Worm (Caenorhabditis elegans) whole organism, mixed stage, embryonic: ENCODE data around the gene F16B4.7.
A peak's percentile ranks its signal among the peaks of the same experiment; 100 is the strongest.

Experiments used
- M03D4.4 ChIP-seq: sonication (generic microtip); optimal IDR thresholded peaks from 2 replicates; lab custom pipeline; 2017; ENCODE audit warnings: mild to moderate bottlenecking, missing genetic modification characterization, missing compliant biosample characterization
- ceh-43 ChIP-seq: fragments of 200-800 bp; sonication (Bioruptor generic); optimal IDR thresholded peaks from 2 replicates; lab custom pipeline; 2018; ENCODE audit warnings: mild to moderate bottlenecking, missing genetic modification characterization, moderate library complexity, missing compliant biosample characterization
- ceh-83 ChIP-seq: fragments of 200-800 bp; sonication (Bioruptor generic); optimal IDR thresholded peaks from 2 replicates; lab custom pipeline; 2018; ENCODE audit warnings: mild to moderate bottlenecking, missing genetic modification characterization, missing compliant biosample characterization
- ces-1 ChIP-seq: fragments of 150-350 bp; optimal IDR thresholded peaks from 2 replicates; lab custom pipeline; 2014; ENCODE audit warnings: missing biosample characterization, missing genetic modification reagents, missing genetic modification characterization
- cnd-1 ChIP-seq: fragments of 200-800 bp; sonication (Bioruptor generic); optimal IDR thresholded peaks from 2 replicates; lab custom pipeline; 2018; ENCODE audit warnings: mild to moderate bottlenecking, missing genetic modification characterization, missing compliant biosample characterization
- drap-1 ChIP-seq: fragments of 200-800 bp; sonication (Bioruptor generic); optimal IDR thresholded peaks from 3 replicates; lab custom pipeline; 2018; ENCODE audit warnings: mild to moderate bottlenecking, missing genetic modification characterization, missing compliant biosample characterization
- elt-3 ChIP-seq: fragments of 150-350 bp; optimal IDR thresholded peaks from 2 replicates; lab custom pipeline; 2014; ENCODE audit warnings: missing biosample characterization, missing genetic modification characterization
- flh-1 ChIP-seq: fragments of 200-800 bp; sonication (Bioruptor generic); optimal IDR thresholded peaks from 2 replicates; lab custom pipeline; 2018; ENCODE audit warnings: mild to moderate bottlenecking, missing genetic modification characterization, moderate library complexity, missing compliant biosample characterization
- ham-2 ChIP-seq: fragments of 200-800 bp; sonication (Bioruptor generic); optimal IDR thresholded peaks from 2 replicates; lab custom pipeline; 2018; ENCODE audit warnings: mild to moderate bottlenecking, missing genetic modification characterization, missing compliant biosample characterization
- hlh-1 ChIP-seq: fragments of 150-350 bp; optimal IDR thresholded peaks from 2 replicates; lab custom pipeline; 2014; ENCODE audit warnings: missing biosample characterization, missing genetic modification reagents, missing genetic modification characterization
- lin-13 ChIP-seq: fragments of 150-350 bp; optimal IDR thresholded peaks from 2 replicates; lab custom pipeline; 2014; ENCODE audit warnings: missing biosample characterization, missing genetic modification characterization
- lin-32 ChIP-seq: fragments of 200-800 bp; sonication (Bioruptor generic); optimal IDR thresholded peaks from 2 replicates; lab custom pipeline; 2018; ENCODE audit warnings: mild to moderate bottlenecking, missing genetic modification characterization, missing compliant biosample characterization
- lsy-2 ChIP-seq: fragments of 150-350 bp; optimal IDR thresholded peaks from 2 replicates; lab custom pipeline; 2014; ENCODE audit warnings: missing biosample characterization, missing genetic modification characterization
- mab-5 ChIP-seq: fragments of 150-350 bp; optimal IDR thresholded peaks from 2 replicates; lab custom pipeline; 2014; ENCODE audit warnings: missing biosample characterization, missing genetic modification characterization
- mep-1 ChIP-seq: fragments of 150-350 bp; optimal IDR thresholded peaks from 2 replicates; lab custom pipeline; 2017; ENCODE audit warnings: missing biosample characterization, missing genetic modification reagents, missing genetic modification characterization, inconsistent platforms
- mls-2 ChIP-seq: sonication (generic microtip); optimal IDR thresholded peaks from 2 replicates; lab custom pipeline; 2016; ENCODE audit warnings: mild to moderate bottlenecking, missing genetic modification characterization, moderate library complexity, missing compliant biosample characterization
- nhr-12 ChIP-seq: fragments of 150-350 bp; optimal IDR thresholded peaks from 2 replicates; lab custom pipeline; 2014; ENCODE audit warnings: missing biosample characterization, missing genetic modification characterization
- nhr-2 ChIP-seq: fragments of 150-350 bp; optimal IDR thresholded peaks from 2 replicates; lab custom pipeline; 2014; ENCODE audit warnings: missing biosample characterization, missing genetic modification characterization
- nhr-237 ChIP-seq: fragments of 150-350 bp; optimal IDR thresholded peaks from 2 replicates; lab custom pipeline; 2014; ENCODE audit warnings: missing biosample characterization, missing genetic modification characterization
- nhr-28 ChIP-seq: fragments of 150-350 bp; optimal IDR thresholded peaks from 2 replicates; lab custom pipeline; 2014; ENCODE audit warnings: missing biosample characterization, missing genetic modification characterization
- nhr-76 ChIP-seq: sonication (generic microtip); optimal IDR thresholded peaks from 2 replicates; lab custom pipeline; 2017; ENCODE audit warnings: missing biosample characterization, missing genetic modification characterization
- pha-4 ChIP-seq: fragments of 150-350 bp; optimal IDR thresholded peaks from 2 replicates; lab custom pipeline; 2018; ENCODE audit warnings: missing biosample characterization, missing genetic modification reagents, missing genetic modification characterization
- sem-2 ChIP-seq: fragments of 200-800 bp; sonication (Bioruptor generic); optimal IDR thresholded peaks from 2 replicates; lab custom pipeline; 2018; ENCODE audit warnings: mild to moderate bottlenecking, missing genetic modification characterization, missing compliant biosample characterization
- snpc-4 ChIP-seq: fragments of 150-350 bp; optimal IDR thresholded peaks from 2 replicates; lab custom pipeline; 2014; ENCODE audit warnings: missing biosample characterization, missing genetic modification characterization
- sptf-1 ChIP-seq: sonication (generic microtip); optimal IDR thresholded peaks from 2 replicates; lab custom pipeline; 2017; ENCODE audit warnings: mild to moderate bottlenecking, missing genetic modification characterization, moderate library complexity, missing compliant biosample characterization
- tbx-8 ChIP-seq: fragments of 200-800 bp; sonication (Bioruptor generic); optimal IDR thresholded peaks from 2 replicates; lab custom pipeline; 2018; ENCODE audit warnings: mild to moderate bottlenecking, missing genetic modification characterization, moderate library complexity, missing compliant biosample characterization
- unc-120 ChIP-seq: sonication (generic microtip); optimal IDR thresholded peaks from 2 replicates; lab custom pipeline; 2017; ENCODE audit warnings: missing genetic modification characterization, missing compliant biosample characterization; ENCODE audit not compliant: poor library complexity, severe bottlenecking
- unc-39 ChIP-seq: fragments of 150-350 bp; optimal IDR thresholded peaks from 2 replicates; lab custom pipeline; 2014; ENCODE audit warnings: missing biosample characterization, missing genetic modification characterization
- unc-62 ChIP-seq: fragments of 150-350 bp; optimal IDR thresholded peaks from 2 replicates; lab custom pipeline; 2014; ENCODE audit warnings: missing biosample characterization, missing genetic modification reagents, missing genetic modification characterization
- zip-8 ChIP-seq: fragments of 150-350 bp; optimal IDR thresholded peaks from 2 replicates; lab custom pipeline; 2014; ENCODE audit warnings: missing biosample characterization, missing genetic modification characterization
- ztf-11 ChIP-seq: fragments of 150-350 bp; optimal IDR thresholded peaks from 2 replicates; lab custom pipeline; 2014; ENCODE audit warnings: missing biosample characterization, missing genetic modification characterization

Gene F16B4.7

ce11 chrV:1575493-1576084 is 9.9 kb upstream of the F16B4.7 start:
- TF ChIP-seq ztf-11 (tag; lab: Kevin White, UChicago) = no peak
- no peak for TF ChIP-seq ceh-83 (GFP tag; lab: Kevin White, UChicago)
- peak; percentile 52 for TF ChIP-seq lin-32 (GFP tag; lab: Kevin White, UChicago)
- TF ChIP-seq nhr-12 = no peak
- peak; percentile 44 for TF ChIP-seq M03D4.4 (tag; lab: Kevin White, UChicago)
- TF ChIP-seq cnd-1 (tag; lab: Kevin White, UChicago) = peak; percentile 91
- TF ChIP-seq lsy-2 (tag; lab: Kevin White, UChicago) = no peak
- peak; percentile 37 for TF ChIP-seq mep-1
- TF ChIP-seq snpc-4 (tag; lab: Kevin White, UChicago) = no peak
- no peak for TF ChIP-seq elt-3 (tag; lab: Kevin White, UChicago)
- TF ChIP-seq mab-5 = peak; percentile 8
- TF ChIP-seq nhr-28 (tag; lab: Kevin White, UChicago) = no peak
- TF ChIP-seq ces-1 (GFP tag; lab: Kevin White, UChicago) = no peak
- TF ChIP-seq unc-62 (GFP tag; lab: Kevin White, UChicago) = peak; percentile 86
- TF ChIP-seq sptf-1 (tag; lab: Kevin White, UChicago) = no peak
- peak; percentile 46 for TF ChIP-seq unc-120 (tag; lab: Kevin White, UChicago)
- peak; percentile 36 for TF ChIP-seq lin-13
- peak; percentile 98 for TF ChIP-seq hlh-1

DNA sequence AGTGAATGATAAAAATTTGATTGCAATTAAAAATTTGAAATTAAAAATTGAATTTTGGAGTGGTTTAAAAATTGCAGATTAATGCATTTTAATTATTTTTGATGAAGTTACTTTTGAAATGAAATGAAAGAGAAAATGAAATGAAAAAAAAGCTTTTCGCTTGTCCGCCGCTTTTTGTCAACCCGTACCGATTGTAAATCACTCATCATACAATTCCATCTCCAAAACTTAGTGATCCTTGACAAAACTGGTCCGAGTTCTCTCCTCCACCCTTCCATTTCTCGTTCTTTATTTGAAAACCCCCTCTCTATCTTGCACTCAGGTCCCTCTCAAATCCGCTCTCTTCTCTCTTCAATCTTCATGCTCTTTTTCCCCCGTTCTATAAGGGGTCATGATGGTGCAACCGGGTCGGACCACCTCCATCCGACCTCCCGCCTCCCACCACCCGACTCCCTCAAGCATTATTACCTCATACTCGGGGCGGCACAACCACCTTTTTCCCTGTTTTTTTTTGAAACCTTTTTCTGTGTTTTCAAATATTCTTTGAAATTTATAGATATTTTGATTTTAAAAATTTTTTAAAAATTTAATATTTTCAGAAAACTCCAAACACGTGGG is 8.3 kb upstream of the F16B4.7 start:
- TF ChIP-seq elt-3 (tag; lab: Kevin White, UChicago) = no peak
- TF ChIP-seq ceh-43 (GFP tag; lab: Kevin White, UChicago) = peak; percentile 24
- TF ChIP-seq ceh-83 (GFP tag; lab: Kevin White, UChicago) = peak; percentile 32
- no peak for TF ChIP-seq mls-2 (tag; lab: Kevin White, UChicago)
- peak; percentile 49 for TF ChIP-seq M03D4.4 (tag; lab: Kevin White, UChicago)
- no peak for TF ChIP-seq sem-2 (GFP tag; lab: Kevin White, UChicago)
- TF ChIP-seq nhr-12 = no peak
- TF ChIP-seq nhr-2 (tag; lab: Kevin White, UChicago) = peak; percentile 72
- no peak for TF ChIP-seq flh-1
- no peak for TF ChIP-seq ham-2
- no peak for TF ChIP-seq mab-5
- TF ChIP-seq tbx-8 (GFP tag; lab: Kevin White, UChicago) = no peak

- TF ChIP-seq nhr-2 (tag; lab: Kevin White, UChicago) (peak; percentile 88), mab-5 (no peak), ztf-11 (tag; lab: Kevin White, UChicago) (peak; percentile 34), cnd-1 (tag; lab: Kevin White, UChicago) (peak; percentile 26), nhr-12 (no peak), M03D4.4 (tag; lab: Kevin White, UChicago) (peak; percentile 23), zip-8 (tag; lab: Kevin White, UChicago) (peak; percentile 87), nhr-237 (no peak), ham-2 (peak; percentile 65)
These were observed 6.8 kb upstream of the F16B4.7 start for ce11 chrV:1578572-1579230.

- TF ChIP-seq zip-8 (tag; lab: Kevin White, UChicago) (no peak), drap-1 (GFP tag; lab: Kevin White, UChicago) (no peak), tbx-8 (GFP tag; lab: Kevin White, UChicago) (no peak)
These were observed 5.7 kb upstream of the F16B4.7 start for ce11 chrV:1579790-1580189.

DNA sequence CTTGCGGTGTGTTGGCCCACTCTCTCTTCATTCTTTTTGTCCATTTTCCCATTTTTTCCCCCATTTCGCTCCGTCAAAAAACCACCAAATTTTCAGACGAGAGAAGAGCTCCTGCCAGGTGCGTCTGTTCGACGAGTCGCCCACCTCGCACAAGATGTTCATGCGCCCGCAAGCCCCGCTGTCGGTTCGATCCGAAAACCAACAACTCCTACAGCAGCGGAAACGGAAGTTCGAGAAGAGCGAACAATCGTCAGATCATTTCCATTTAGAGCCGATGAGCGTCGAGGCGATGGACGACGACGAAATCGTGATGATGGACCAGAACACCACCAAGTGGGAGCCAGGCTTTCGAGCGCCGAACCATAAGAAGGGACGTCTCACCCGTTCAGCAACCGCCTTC is 2.3 kb upstream of the F16B4.7 start:
- TF ChIP-seq cnd-1 (tag; lab: Kevin White, UChicago) (peak; percentile 18), mls-2 (tag; lab: Kevin White, UChicago) (no peak)

ce11 chrV:1586906-1587305 is 1.4 kb downstream of the F16B4.7 start, which contains the start of gene F16B4.6:
F16B4.6 (plus strand) TSS chrV:1587206.
- TF ChIP-seq unc-120 (tag; lab: Kevin White, UChicago) = no peak
- TF ChIP-seq snpc-4 (tag; lab: Kevin White, UChicago) = no peak
- no peak for TF ChIP-seq lin-13
- no peak for TF ChIP-seq zip-8 (tag; lab: Kevin White, UChicago)
- no peak for TF ChIP-seq lin-32 (GFP tag; lab: Kevin White, UChicago)
- no peak for TF ChIP-seq drap-1 (GFP tag; lab: Kevin White, UChicago)
- TF ChIP-seq pha-4 (tag; lab: Kevin White, UChicago) = no peak
- no peak for TF ChIP-seq nhr-12
- no peak for TF ChIP-seq ztf-11 (tag; lab: Kevin White, UChicago)
- TF ChIP-seq mep-1 = no peak
- TF ChIP-seq sem-2 (GFP tag; lab: Kevin White, UChicago) = no peak
- no peak for TF ChIP-seq nhr-2 (tag; lab: Kevin White, UChicago)
- TF ChIP-seq unc-39 (tag; lab: Kevin White, UChicago) = no peak
- TF ChIP-seq nhr-76 (tag; lab: Kevin White, UChicago) = no peak
- no peak for TF ChIP-seq flh-1
- no peak for TF ChIP-seq unc-62 (GFP tag; lab: Kevin White, UChicago)
- no peak for TF ChIP-seq cnd-1 (tag; lab: Kevin White, UChicago)
